Fruit fly (Drosophila melanogaster): ENCODE measurements around the gene Cp7Fc.

Gene Cp7Fc

dm6 chrX:8464378-8465036 is 12.4 kb upstream of the Cp7Fc start, which contains the start of gene Sptr (continued):
- TF ChIP-seq CG7928 (GFP tag; optimal IDR thresholded peaks at IDR 0.05) = peak; percentile 62
- TF ChIP-seq nau (GFP tag; optimal IDR thresholded peaks at IDR 0.05) = peak; percentile 80
- no peak for TF ChIP-seq fru (optimal IDR thresholded peaks at IDR 0.05)
- peak; percentile 93 for TF ChIP-seq seq (GFP tag; IDR thresholded peaks at IDR 0.05)
- peak; percentile 59 for TF ChIP-seq tx (GFP tag; optimal IDR thresholded peaks at IDR 0.05)
- peak; percentile 93 for TF ChIP-seq BtbVII (GFP tag; optimal IDR thresholded peaks at IDR 0.05)
- TF ChIP-seq Vsx1 (GFP tag; optimal IDR thresholded peaks at IDR 0.05) = peak; percentile 69
- peak; percentile 55 for TF ChIP-seq Bdp1 (GFP tag; optimal IDR thresholded peaks at IDR 0.05)
- TF ChIP-seq Ptx1 (GFP tag; IDR thresholded peaks at IDR 0.05) = peak; percentile 90
- peak; percentile 66 for TF ChIP-seq CG18764 (GFP tag; optimal IDR thresholded peaks at IDR 0.05)
- TF ChIP-seq chn (GFP tag; optimal IDR thresholded peaks at IDR 0.05) = peak; percentile 50
- peak; percentile 70 for TF ChIP-seq ERR (GFP tag; optimal IDR thresholded peaks at IDR 0.05)
- peak; percentile 14 for TF ChIP-seq Atf3 (GFP tag; optimal IDR thresholded peaks at IDR 0.05)
- no peak for TF ChIP-seq CG2202 (tag; optimal IDR thresholded peaks at IDR 0.05)
- TF ChIP-seq cato (GFP tag; optimal IDR thresholded peaks at IDR 0.05; ENCODE audit: borderline replicate concordance) = peak; percentile 43
- peak; percentile 79 for TF ChIP-seq Dip3 (GFP tag; optimal IDR thresholded peaks at IDR 0.05)
- peak; percentile 86 for TF ChIP-seq D19B (GFP tag; optimal IDR thresholded peaks at IDR 0.05)
- TF ChIP-seq Dbx (GFP tag; IDR thresholded peaks at IDR 0.05) = peak; percentile 91
- peak; percentile 77 for TF ChIP-seq HLH54F (GFP tag; optimal IDR thresholded peaks at IDR 0.05)
- no peak for TF ChIP-seq sna (GFP tag; IDR thresholded peaks at IDR 0.05; ENCODE audit: partially characterized antibody)
- peak; percentile 81 for TF ChIP-seq CG7786 (GFP tag; optimal IDR thresholded peaks at IDR 0.05)
- peak; percentile 64 to 94 for TF ChIP-seq Hr51 (GFP tag; optimal IDR thresholded peaks at IDR 0.05)
- peak; percentile 92 for TF ChIP-seq lmd (GFP tag; IDR thresholded peaks at IDR 0.05)
- peak; percentile 73 for TF ChIP-seq CG32767 (GFP tag; IDR thresholded peaks at IDR 0.05)
- peak; percentile 52 for TF ChIP-seq Jarid2 (GFP tag; optimal IDR thresholded peaks at IDR 0.05)
- TF ChIP-seq Side (GFP tag; optimal IDR thresholded peaks at IDR 0.05) = peak; percentile 71
- peak; percentile 74 for TF ChIP-seq CG16779 (GFP tag; IDR thresholded peaks at IDR 0.05)
- TF ChIP-seq phol (tag; optimal IDR thresholded peaks at IDR 0.05) = peak; percentile 76
- TF ChIP-seq dm (GFP tag; optimal IDR thresholded peaks at IDR 0.05) = peak; percentile 28
- TF ChIP-seq CG12299 (tag; optimal IDR thresholded peaks at IDR 0.05) = peak; percentile 90
- peak; percentile 90 for TF ChIP-seq H15 (GFP tag; IDR thresholded peaks at IDR 0.05)
- peak; percentile 63; the same call in 1 of the 2 replicates for TF ChIP-seq CG8765 (GFP tag; IDR thresholded peaks at IDR 0.05)
- peak; percentile 54 for TF ChIP-seq pum (GFP tag; optimal IDR thresholded peaks at IDR 0.05)
- no peak for TF ChIP-seq HLH4C (GFP tag; IDR thresholded peaks at IDR 0.05; ENCODE audit: partially characterized antibody)
- TF ChIP-seq CG5180 (GFP tag; optimal IDR thresholded peaks at IDR 0.05) = peak; percentile 71
- TF ChIP-seq NFAT (GFP tag; IDR thresholded peaks at IDR 0.05) = peak; percentile 90
- TF ChIP-seq NC2β (GFP tag; optimal IDR thresholded peaks at IDR 0.05) = peak; percentile 17
- TF ChIP-seq toy (GFP tag; IDR thresholded peaks at IDR 0.05) = peak; percentile 73
- TF ChIP-seq YL-1 (GFP tag; optimal IDR thresholded peaks at IDR 0.05) = peak; percentile 43
- TF ChIP-seq CG15269 (tag; optimal IDR thresholded peaks at IDR 0.05) = peak; percentile 92
- peak; percentile 33 for TF ChIP-seq CTCF (GFP tag; optimal IDR thresholded peaks at IDR 0.05)
- no peak for TF ChIP-seq Opbp (GFP tag; IDR thresholded peaks at IDR 0.05; ENCODE audit: partially characterized antibody)
- TF ChIP-seq CG17829 (tag; optimal IDR thresholded peaks at IDR 0.05) = peak; percentile 80
- TF ChIP-seq CG10654 (GFP tag; optimal IDR thresholded peaks at IDR 0.05) = peak; percentile 78
- peak; percentile 22 for TF ChIP-seq en (GFP tag; optimal IDR thresholded peaks at IDR 0.05)
- TF ChIP-seq CG11247 (GFP tag; IDR thresholded peaks at IDR 0.05) = peak; percentile 86
- no peak for TF ChIP-seq sc (optimal IDR thresholded peaks at IDR 0.05)
- TF ChIP-seq sc (GFP tag; optimal IDR thresholded peaks at IDR 0.05) = peak; percentile 28
- TF ChIP-seq CG31224 (GFP tag; IDR thresholded peaks at IDR 0.05) = peak; percentile 82
- TF ChIP-seq CG5953 (GFP tag; IDR thresholded peaks at IDR 0.05) = peak; percentile 75
- peak; percentile 89 for TF ChIP-seq ranshi (GFP tag; IDR thresholded peaks at IDR 0.05)
- peak; percentile 69 for TF ChIP-seq CG4820 (GFP tag; optimal IDR thresholded peaks at IDR 0.05)
